Worm (Caenorhabditis elegans) whole organism, L3 larva: ENCODE measurements around the gene T26A5.8.

Experiments
- R02D3.7 ChIP-seq: fragments of 150-350 bp; optimal IDR thresholded peaks from 2 replicates; lab custom pipeline; 2014; ENCODE audit warnings: missing biosample characterization, missing genetic modification characterization
- aly-2 ChIP-seq: fragments of 150-350 bp; optimal IDR thresholded peaks from 2 replicates; lab custom pipeline; 2014; ENCODE audit warnings: missing biosample characterization, missing genetic modification characterization
- ama-1 ChIP-seq: fragments of 150-350 bp; optimal IDR thresholded peaks from 2 replicates; lab custom pipeline; 2018
- ceh-16 ChIP-seq: sonication (generic microtip); optimal IDR thresholded peaks from 2 replicates; lab custom pipeline; 2017; ENCODE audit warnings: missing biosample characterization, missing genetic modification characterization
- ceh-28 ChIP-seq: fragments of 150-350 bp; optimal IDR thresholded peaks from 2 replicates; lab custom pipeline; 2014; ENCODE audit warnings: missing biosample characterization, missing genetic modification reagents, missing genetic modification characterization
- ceh-82 ChIP-seq: fragments of 150-350 bp; optimal IDR thresholded peaks from 2 replicates; lab custom pipeline; 2014; ENCODE audit warnings: missing biosample characterization, missing genetic modification characterization
- ceh-9 ChIP-seq: sonication (generic microtip); optimal IDR thresholded peaks from 2 replicates; lab custom pipeline; 2018; ENCODE audit warnings: missing biosample characterization, missing genetic modification characterization
- daf-12 ChIP-seq: fragments of 150-350 bp; optimal IDR thresholded peaks from 2 replicates; lab custom pipeline; 2014; ENCODE audit warnings: missing biosample characterization, missing genetic modification reagents, missing genetic modification characterization
- egl-27 ChIP-seq: sonication (generic microtip); optimal IDR thresholded peaks from 4 replicates; lab custom pipeline; 2017; ENCODE audit warnings: missing biosample characterization, missing genetic modification reagents, missing genetic modification characterization
- egl-5 ChIP-seq: fragments of 150-350 bp; optimal IDR thresholded peaks from 2 replicates; lab custom pipeline; 2017; ENCODE audit warnings: missing biosample characterization, missing genetic modification reagents, missing genetic modification characterization, inconsistent platforms
- elt-1 ChIP-seq: fragments of 150-350 bp; optimal IDR thresholded peaks from 2 replicates; lab custom pipeline; 2014; ENCODE audit warnings: missing biosample characterization, missing genetic modification characterization
- elt-2 ChIP-seq: sonication (generic microtip); optimal IDR thresholded peaks from 2 replicates; lab custom pipeline; 2016; ENCODE audit warnings: missing genetic modification reagents, mild to moderate bottlenecking, missing genetic modification characterization, missing compliant biosample characterization
- elt-3 ChIP-seq, 3 experiments: fragments of 150-350 bp in 1 of 3; sonication (generic microtip) in 2 of 3; optimal IDR thresholded peaks; 2 replicates in 2 of 3; 4 replicates in 1 of 3; lab custom pipeline; 2014 to 2017; ENCODE audit warnings: missing biosample characterization in 3 of 3, missing genetic modification characterization in 3 of 3
- eor-1 ChIP-seq, 2 experiments: fragments of 150-350 bp; optimal IDR thresholded peaks; 2 replicates each; lab custom pipeline; 2014 to 2018; ENCODE audit warnings: missing biosample characterization in 2 of 2, missing genetic modification characterization in 2 of 2
- fkh-10 ChIP-seq: sonication (generic microtip); optimal IDR thresholded peaks from 2 replicates; lab custom pipeline; 2017; ENCODE audit warnings: missing biosample characterization, missing genetic modification reagents, missing genetic modification characterization
- fkh-2 ChIP-seq: fragments of 150-350 bp; optimal IDR thresholded peaks from 2 replicates; lab custom pipeline; 2014; ENCODE audit warnings: missing biosample characterization, missing genetic modification reagents, missing genetic modification characterization
- fos-1 ChIP-seq: fragments of 150-350 bp; optimal IDR thresholded peaks from 2 replicates; lab custom pipeline; 2014; ENCODE audit warnings: missing biosample characterization, missing genetic modification characterization
- hmg-11 ChIP-seq: sonication (generic microtip); optimal IDR thresholded peaks from 2 replicates; lab custom pipeline; 2016; ENCODE audit warnings: missing genetic modification characterization, missing compliant biosample characterization
- jun-1 ChIP-seq: fragments of 150-350 bp; optimal IDR thresholded peaks from 2 replicates; lab custom pipeline; 2014; ENCODE audit warnings: missing biosample characterization, missing genetic modification reagents, missing genetic modification characterization
- lin-15B ChIP-seq: fragments of 150-350 bp; optimal IDR thresholded peaks from 2 replicates; lab custom pipeline; 2014; ENCODE audit warnings: missing biosample characterization, missing genetic modification characterization
- lin-39 ChIP-seq: fragments of 150-350 bp; optimal IDR thresholded peaks from 2 replicates; lab custom pipeline; 2018; ENCODE audit warnings: missing biosample characterization, missing genetic modification reagents, missing genetic modification characterization
- lsy-12 ChIP-seq: sonication (generic microtip); optimal IDR thresholded peaks from 2 replicates; lab custom pipeline; 2016; ENCODE audit warnings: mild to moderate bottlenecking, missing genetic modification characterization, missing compliant biosample characterization
- mdl-1 ChIP-seq: fragments of 150-350 bp; optimal IDR thresholded peaks from 2 replicates; lab custom pipeline; 2014; ENCODE audit warnings: missing biosample characterization, missing genetic modification characterization
- mml-1 ChIP-seq: fragments of 150-350 bp; sonication (generic microtip); optimal IDR thresholded peaks from 3 replicates; lab custom pipeline; 2014; ENCODE audit warnings: missing biosample characterization, missing genetic modification characterization
- nfya-1 ChIP-seq: sonication (generic microtip); optimal IDR thresholded peaks from 2 replicates; lab custom pipeline; 2017; ENCODE audit warnings: missing genetic modification characterization, mild to moderate bottlenecking, missing compliant biosample characterization, antibody characterized with exemption, moderate library complexity; ENCODE audit not compliant: insufficient read depth
- nhr-11 ChIP-seq: fragments of 150-350 bp; optimal IDR thresholded peaks from 2 replicates; lab custom pipeline; 2014; ENCODE audit warnings: missing biosample characterization, missing genetic modification characterization
- nhr-12 ChIP-seq: fragments of 150-350 bp; optimal IDR thresholded peaks from 2 replicates; lab custom pipeline; 2014; ENCODE audit warnings: missing biosample characterization, missing genetic modification characterization
- nhr-23 ChIP-seq: fragments of 150-350 bp; optimal IDR thresholded peaks from 2 replicates; lab custom pipeline; 2014; ENCODE audit warnings: missing biosample characterization, missing genetic modification reagents, missing genetic modification characterization
- nhr-237 ChIP-seq: fragments of 150-350 bp; optimal IDR thresholded peaks from 2 replicates; lab custom pipeline; 2014; ENCODE audit warnings: missing biosample characterization, missing genetic modification characterization
- nhr-25 ChIP-seq: sonication (generic microtip); optimal IDR thresholded peaks from 2 replicates; lab custom pipeline; 2017; ENCODE audit warnings: missing biosample characterization, missing genetic modification characterization
- nhr-28 ChIP-seq: fragments of 150-350 bp; optimal IDR thresholded peaks from 2 replicates; lab custom pipeline; 2014; ENCODE audit warnings: missing biosample characterization, missing genetic modification characterization
- nhr-43 ChIP-seq: sonication (generic microtip); optimal IDR thresholded peaks from 2 replicates; lab custom pipeline; 2016; ENCODE audit warnings: mild to moderate bottlenecking, missing genetic modification characterization, missing compliant biosample characterization; ENCODE audit not compliant: poor library complexity, severe bottlenecking
- pha-4 ChIP-seq: fragments of 150-350 bp; optimal IDR thresholded peaks from 2 replicates; lab custom pipeline; 2014; ENCODE audit warnings: missing biosample characterization, missing genetic modification reagents, missing genetic modification characterization
- pqm-1 ChIP-seq: fragments of 150-350 bp; optimal IDR thresholded peaks from 2 replicates; lab custom pipeline; 2017; ENCODE audit warnings: missing biosample characterization, missing genetic modification characterization, inconsistent platforms
- sea-2 ChIP-seq: fragments of 150-350 bp; sonication (generic microtip); optimal IDR thresholded peaks from 4 replicates; lab custom pipeline; 2014; ENCODE audit warnings: missing biosample characterization, missing genetic modification reagents, missing genetic modification characterization
- skn-1 ChIP-seq: fragments of 150-350 bp; optimal IDR thresholded peaks from 2 replicates; lab custom pipeline; 2014; ENCODE audit warnings: missing biosample characterization, missing genetic modification characterization
- snpc-4 ChIP-seq: fragments of 150-350 bp; optimal IDR thresholded peaks from 2 replicates; lab custom pipeline; 2014; ENCODE audit warnings: missing biosample characterization, missing genetic modification characterization
- tbx-2 ChIP-seq: sonication (generic microtip); optimal IDR thresholded peaks from 2 replicates; lab custom pipeline; 2016; ENCODE audit warnings: mild to moderate bottlenecking, missing genetic modification characterization, missing compliant biosample characterization
- unc-62 ChIP-seq: fragments of 150-350 bp; sonication (generic microtip); optimal IDR thresholded peaks from 4 replicates; lab custom pipeline; 2014; ENCODE audit warnings: missing biosample characterization, missing genetic modification reagents, missing genetic modification characterization
- zag-1 ChIP-seq: fragments of 150-350 bp; optimal IDR thresholded peaks from 2 replicates; lab custom pipeline; 2014; ENCODE audit warnings: missing biosample characterization, missing genetic modification characterization
- ztf-11 ChIP-seq: fragments of 150-350 bp; optimal IDR thresholded peaks from 2 replicates; lab custom pipeline; 2014; ENCODE audit warnings: missing biosample characterization, missing genetic modification characterization

Gene T26A5.8

ce11 chrIII:6452683-6453082 is 10.0 kb downstream of the T26A5.8 start:
- TF ChIP-seq nfya-1 (tag; lab: Kevin White, UChicago) (peak; percentile 39), ama-1 (peak; percentile 8), skn-1 (tag; lab: Kevin White, UChicago) (no peak), aly-2 (tag; lab: Kevin White, UChicago) (no peak), pha-4 (tag; lab: Kevin White, UChicago) (peak; percentile 37), eor-1 (tag; optimal IDR thresholded peaks at IDR 0.05; lab: Kevin White, UChicago) (no peak), unc-62 (GFP tag; lab: Kevin White, UChicago) (no peak)

ce11 chrIII:6452278-6452677 is 10.4 kb downstream of the T26A5.8 start, which contains the start of gene set-1:
Gene set-1, minus strand, starts transcription at chrIII:6452378.
- no peak for TF ChIP-seq fkh-2 (tag; lab: Kevin White, UChicago)
- TF ChIP-seq R02D3.7 = no peak
- no peak for TF ChIP-seq nhr-12 (tag; lab: Kevin White, UChicago)
- no peak for TF ChIP-seq nhr-237 (tag; lab: Kevin White, UChicago)
- no peak for TF ChIP-seq mdl-1 (tag; lab: Kevin White, UChicago)
- no peak for TF ChIP-seq mml-1 (tag; lab: Kevin White, UChicago)
- no peak for TF ChIP-seq nhr-23
- TF ChIP-seq fos-1 = no peak
- no peak for TF ChIP-seq tbx-2 (tag; lab: Kevin White, UChicago)
- TF ChIP-seq jun-1 (tag; lab: Kevin White, UChicago) = no peak
- no peak for TF ChIP-seq ceh-82 (tag; lab: Kevin White, UChicago)
- TF ChIP-seq eor-1 (tag; optimal IDR thresholded peaks at IDR 0.05; lab: Kevin White, UChicago) = no peak
- TF ChIP-seq egl-5 (tag; lab: Kevin White, UChicago) = no peak
- TF ChIP-seq egl-27 (tag; lab: Kevin White, UChicago) = no peak
- no peak for TF ChIP-seq elt-1 (tag; lab: Kevin White, UChicago)
- no peak for TF ChIP-seq daf-12
- TF ChIP-seq ama-1 = no peak

- no peak for TF ChIP-seq ceh-16 (tag; lab: Kevin White, UChicago)
- no peak for TF ChIP-seq nhr-23
- TF ChIP-seq aly-2 (tag; lab: Kevin White, UChicago) = no peak
- TF ChIP-seq lin-15B (tag; lab: Kevin White, UChicago) = no peak
- no peak for TF ChIP-seq ama-1
- TF ChIP-seq R02D3.7 = no peak
- TF ChIP-seq lin-39 (tag; lab: Kevin White, UChicago) = no peak
- TF ChIP-seq mml-1 (tag; lab: Kevin White, UChicago) = no peak
- TF ChIP-seq nhr-11 (tag; lab: Kevin White, UChicago) = no peak
- TF ChIP-seq ceh-9 (tag; lab: Kevin White, UChicago) = no peak
- no peak for TF ChIP-seq pqm-1 (tag; lab: Kevin White, UChicago)
- TF ChIP-seq egl-27 (tag; lab: Kevin White, UChicago) = no peak
- TF ChIP-seq lsy-12 (tag; lab: Kevin White, UChicago) = no peak
Observed at ce11 chrIII:6450596-6450995, 12.1 kb downstream of the T26A5.8 start, which contains the start of gene T26A5.6. Gene T26A5.6, minus strand, starts transcription at chrIII:6450696.

ce11 chrIII:6449854-6450253 is 12.8 kb downstream of the T26A5.8 start:
- TF ChIP-seq elt-3 (tag; optimal IDR thresholded peaks at IDR 0.05; lab: Kevin White, UChicago) (no peak), nhr-11 (tag; lab: Kevin White, UChicago) (no peak), hmg-11 (no peak), ceh-82 (tag; lab: Kevin White, UChicago) (no peak), ceh-28 (tag; lab: Kevin White, UChicago) (no peak), nhr-25 (tag; lab: Kevin White, UChicago) (no peak)

ce11 chrIII:6447521-6447920 is 15.1 kb downstream of the T26A5.8 start:
- TF ChIP-seq fos-1 = no peak
- no peak for TF ChIP-seq fkh-10
- no peak for TF ChIP-seq ceh-9 (tag; lab: Kevin White, UChicago)
- no peak for TF ChIP-seq zag-1 (tag; lab: Kevin White, UChicago)
- peak; percentile 56 for TF ChIP-seq pha-4 (tag; lab: Kevin White, UChicago)
- peak; percentile 62 for TF ChIP-seq lsy-12 (tag; lab: Kevin White, UChicago)
- TF ChIP-seq elt-1 (tag; lab: Kevin White, UChicago) = no peak
- peak; percentile 58 for TF ChIP-seq nhr-25 (tag; lab: Kevin White, UChicago)
- TF ChIP-seq nhr-43 = peak; percentile 81
- no peak for TF ChIP-seq daf-12
- no peak for TF ChIP-seq egl-5 (tag; lab: Kevin White, UChicago)
- peak; percentile 58 for TF ChIP-seq nfya-1 (tag; lab: Kevin White, UChicago)
- no peak for TF ChIP-seq sea-2 (GFP tag; lab: Kevin White, UChicago)
- TF ChIP-seq elt-2 = peak; percentile 80
- peak; percentile 43 for TF ChIP-seq hmg-11
- TF ChIP-seq eor-1 (tag; optimal IDR thresholded peaks at IDR 0.05; lab: Kevin White, UChicago) = no peak
- TF ChIP-seq mdl-1 (tag; lab: Kevin White, UChicago) = peak; percentile 53
- TF ChIP-seq ceh-28 (tag; lab: Kevin White, UChicago) = peak; percentile 8
- peak; percentile 32 for TF ChIP-seq snpc-4 (tag; lab: Kevin White, UChicago)
- TF ChIP-seq tbx-2 (tag; lab: Kevin White, UChicago) = no peak
- TF ChIP-seq ztf-11 (tag; lab: Kevin White, UChicago) = no peak
- TF ChIP-seq lin-15B (tag; lab: Kevin White, UChicago) = no peak
- TF ChIP-seq elt-3 (tag; optimal IDR thresholded peaks at IDR 0.05; lab: Kevin White, UChicago) = no peak
- TF ChIP-seq nhr-11 (tag; lab: Kevin White, UChicago) = peak; percentile 40
- no peak for TF ChIP-seq nhr-12 (tag; lab: Kevin White, UChicago)
- peak; percentile 60 for TF ChIP-seq pqm-1 (tag; lab: Kevin White, UChicago)
- TF ChIP-seq jun-1 (tag; lab: Kevin White, UChicago) = peak; percentile 9
- no peak for TF ChIP-seq nhr-28 (tag; lab: Kevin White, UChicago)
- TF ChIP-seq fkh-2 (tag; lab: Kevin White, UChicago) = no peak
- peak; percentile 57 for TF ChIP-seq nhr-23
